Fruit fly (Drosophila melanogaster) whole organism, wandering third instar larva: ENCODE results near the gene CG13679.
"Not testable (repeated sequence)": the region's sequence is repeated elsewhere in the genome, so short reads cannot be mapped to it uniquely, and the experiment has no call there.

Experiments
- Abd-B ChIP-seq: fragments of >200 bp; optimal IDR thresholded peaks from 2 replicates; lab custom pipeline; 2017; ENCODE audit warnings: missing biosample characterization, missing genetic modification characterization
- CG9705 ChIP-seq: fragments of 200-800 bp; sonication (Bioruptor generic); optimal IDR thresholded peaks from 2 replicates; lab custom pipeline; 2018; ENCODE audit warnings: missing biosample characterization, mild to moderate bottlenecking, missing genetic modification characterization
- CrebA ChIP-seq: fragments of 200-800 bp; sonication (Bioruptor generic); optimal IDR thresholded peaks from 2 replicates; lab custom pipeline; 2016; ENCODE audit warnings: missing biosample characterization, mild to moderate bottlenecking, missing genetic modification characterization, borderline replicate concordance
- Dif ChIP-seq: fragments of 200-275, 200-300 bp; sonication (Bioruptor generic); optimal IDR thresholded peaks from 2 replicates; lab custom pipeline; 2018; ENCODE audit warnings: missing biosample characterization, missing genetic modification characterization; ENCODE audit not compliant: partially characterized antibody
- GATAd ChIP-seq: sonication (Bioruptor generic); optimal IDR thresholded peaks from 2 replicates; lab custom pipeline; 2016; ENCODE audit warnings: missing biosample characterization, missing genetic modification characterization
- HLH106 ChIP-seq: fragments of 200-800 bp; optimal IDR thresholded peaks from 3 replicates; lab custom pipeline; 2019; ENCODE audit warnings: missing biosample characterization, mild to moderate bottlenecking, missing genetic modification characterization, moderate library complexity
- Hnf4 ChIP-seq: fragments of 200-800 bp; sonication (Bioruptor generic); optimal IDR thresholded peaks from 2 replicates; lab custom pipeline; 2016; ENCODE audit warnings: missing biosample characterization, mild to moderate bottlenecking, missing genetic modification characterization
- Hr78 ChIP-seq: fragments of >200 bp; optimal IDR thresholded peaks from 2 replicates; lab custom pipeline; 2017; ENCODE audit warnings: missing biosample characterization, missing genetic modification characterization
- Jra ChIP-seq: sonication (Bioruptor generic); optimal IDR thresholded peaks from 2 replicates; lab custom pipeline; 2016; ENCODE audit warnings: missing biosample characterization, missing genetic modification characterization
- Mio ChIP-seq: sonication (Bioruptor generic); optimal IDR thresholded peaks from 2 replicates; lab custom pipeline; 2016; ENCODE audit warnings: missing biosample characterization, missing genetic modification characterization
- Myc ChIP-seq: fragments of >200 bp; optimal IDR thresholded peaks from 2 replicates; lab custom pipeline; 2017
- N ChIP-seq: fragments of >200 bp; optimal IDR thresholded peaks from 2 replicates; lab custom pipeline; 2018; ENCODE audit warnings: missing biosample characterization, missing external identifiers, missing genetic modification characterization
- OdsH ChIP-seq: fragments of 200-800 bp; sonication (Bioruptor generic); optimal IDR thresholded peaks from 2 replicates; lab custom pipeline; 2016; ENCODE audit warnings: missing biosample characterization, mild to moderate bottlenecking, missing genetic modification characterization
- Rel ChIP-seq, 2 experiments: fragments of 200-800 bp; sonication (Bioruptor generic) in 1 of 2; optimal IDR thresholded peaks; 2 replicates in 1 of 2; 3 replicates in 1 of 2; lab custom pipeline; 2016 to 2019; ENCODE audit warnings: mild to moderate bottlenecking in 2 of 2, missing biosample characterization in 2 of 2, missing genetic modification characterization in 2 of 2, moderate library complexity in 1 of 2
- Sp1 ChIP-seq: fragments of 200-800 bp; sonication (Bioruptor generic); optimal IDR thresholded peaks from 3 replicates; lab custom pipeline; 2019; ENCODE audit warnings: missing biosample characterization, mild to moderate bottlenecking, missing genetic modification characterization, moderate library complexity
- Vsx2 ChIP-seq: fragments of 200-300, 225-300 bp; sonication (Bioruptor generic); optimal IDR thresholded peaks from 2 replicates; lab custom pipeline; 2018; ENCODE audit warnings: missing biosample characterization, missing genetic modification characterization; ENCODE audit not compliant: partially characterized antibody
- br ChIP-seq: fragments of 200-800 bp; sonication (Bioruptor generic); optimal IDR thresholded peaks from 2 replicates; lab custom pipeline; 2016; ENCODE audit warnings: missing biosample characterization, missing genetic modification characterization
- brk ChIP-seq: fragments of 200-800 bp; sonication (Bioruptor generic); optimal IDR thresholded peaks from 2 replicates; lab custom pipeline; 2016; ENCODE audit warnings: missing biosample characterization, mild to moderate bottlenecking, missing genetic modification characterization
- dl ChIP-seq, 2 experiments: fragments of 175-275, 200-275 bp in 1 of 2; fragments of 200-275 bp in 1 of 2; sonication (Bioruptor generic); optimal IDR thresholded peaks; lab custom pipeline; 2018; ENCODE audit warnings: mild to moderate bottlenecking in 2 of 2, missing biosample characterization in 2 of 2, missing genetic modification characterization in 2 of 2, moderate library complexity in 2 of 2; ENCODE audit not compliant: partially characterized antibody in 2 of 2, insufficient read depth in 1 of 2
- dsf ChIP-seq: sonication (Bioruptor generic); optimal IDR thresholded peaks from 2 replicates; lab custom pipeline; 2016; ENCODE audit warnings: missing biosample characterization, missing genetic modification characterization, borderline replicate concordance
- ey ChIP-seq: fragments of 200-800 bp; sonication (Bioruptor generic); optimal IDR thresholded peaks from 2 replicates; lab custom pipeline; 2016; ENCODE audit warnings: missing biosample characterization, missing genetic modification characterization
- foxo ChIP-seq, 2 experiments: fragments of 200-800 bp; sonication (Bioruptor generic); optimal IDR thresholded peaks; 2 replicates in 1 of 2; 3 replicates in 1 of 2; lab custom pipeline; 2016 to 2017; ENCODE audit warnings: missing biosample characterization in 2 of 2, missing genetic modification characterization in 2 of 2
- jim ChIP-seq: fragments of 175-275, 200-325 bp; sonication (Bioruptor generic); optimal IDR thresholded peaks from 2 replicates; lab custom pipeline; 2016; ENCODE audit warnings: missing biosample characterization, mild to moderate bottlenecking, missing genetic modification characterization
- pan ChIP-seq: fragments of >200 bp; optimal IDR thresholded peaks from 2 replicates; lab custom pipeline; 2017
- rgr ChIP-seq: fragments of 200-800 bp; sonication (Bioruptor generic); optimal IDR thresholded peaks from 3 replicates; lab custom pipeline; 2016; ENCODE audit warnings: missing biosample characterization, mild to moderate bottlenecking, missing genetic modification characterization
- sage ChIP-seq: fragments of 200-800 bp; sonication (Bioruptor generic); optimal IDR thresholded peaks from 2 replicates; lab custom pipeline; 2016; ENCODE audit warnings: missing biosample characterization, mild to moderate bottlenecking, missing genetic modification characterization
- sv ChIP-seq: fragments of 200-800 bp; sonication (Bioruptor generic); optimal IDR thresholded peaks from 3 replicates; lab custom pipeline; 2016; ENCODE audit warnings: missing biosample characterization, missing genetic modification characterization
- woc ChIP-seq: sonication (Bioruptor generic); optimal IDR thresholded peaks from 2 replicates; lab custom pipeline; 2016; ENCODE audit warnings: missing biosample characterization, mild to moderate bottlenecking, missing genetic modification characterization

CG13679 gene

DNA sequence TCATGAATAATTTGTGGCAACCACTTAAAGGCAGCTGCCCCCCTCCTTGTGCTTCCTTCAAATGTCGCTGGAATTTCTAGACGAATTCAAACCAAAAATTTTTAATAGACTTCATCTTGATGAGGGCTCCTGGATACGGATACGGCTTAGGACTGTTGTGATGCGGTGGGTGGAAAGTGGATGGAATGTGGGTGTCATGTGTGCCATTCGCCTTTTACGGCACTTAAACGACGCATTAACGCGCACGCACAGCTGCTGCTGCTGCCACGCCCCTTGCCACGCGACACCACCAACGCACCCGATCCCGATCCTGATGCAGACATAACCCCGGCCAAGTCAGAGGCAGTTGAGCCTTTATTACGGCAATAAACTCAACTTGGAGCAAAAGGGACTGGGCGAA is 17.1 kb downstream of the CG13679 start:
- no peak for TF ChIP-seq N (GFP tag; lab: Kevin White, UChicago)
- TF ChIP-seq Jra (GFP tag; lab: Kevin White, UChicago), result no peak
- no peak for TF ChIP-seq Rel (GFP tag; optimal IDR thresholded peaks at IDR 0.05; lab: Kevin White, UChicago)
- no peak for TF ChIP-seq Rel (tag; optimal IDR thresholded peaks at IDR 0.05; lab: Kevin White, UChicago)
- no peak for TF ChIP-seq HLH106 (tag; lab: Kevin White, UChicago)
- TF ChIP-seq br (GFP tag; lab: Kevin White, UChicago), result no peak
- TF ChIP-seq brk (GFP tag; lab: Kevin White, UChicago), result no peak
- TF ChIP-seq ey, result no peak
- TF ChIP-seq sv (GFP tag; lab: Kevin White, UChicago), result no peak
- TF ChIP-seq dl (GFP tag; optimal IDR thresholded peaks at IDR 0.05; lab: Kevin White, UChicago; ENCODE audit: insufficient read depth in 1 of 2, partially characterized antibody in 2 of 2), result no peak
- TF ChIP-seq Vsx2, result no peak
- TF ChIP-seq CrebA (GFP tag; lab: Kevin White, UChicago), result no peak

dm6 chr3L:8221835-8222234 is 19.2 kb downstream of the CG13679 start, which contains the start of gene CG13678:
Gene CG13678 (plus strand): TSS chr3L:8222141.
- TF ChIP-seq brk (GFP tag; lab: Kevin White, UChicago), result no peak
- no peak for TF ChIP-seq ey
- no peak for TF ChIP-seq br (GFP tag; lab: Kevin White, UChicago)
- no peak for TF ChIP-seq Rel (GFP tag; optimal IDR thresholded peaks at IDR 0.05; lab: Kevin White, UChicago)
- TF ChIP-seq Rel (tag; optimal IDR thresholded peaks at IDR 0.05; lab: Kevin White, UChicago), result no peak
- TF ChIP-seq Hnf4 (GFP tag; lab: Kevin White, UChicago), result no peak
- TF ChIP-seq Mio (GFP tag; lab: Kevin White, UChicago), result no peak
- no peak for TF ChIP-seq pan (lab: Kevin White, UChicago)
- TF ChIP-seq rgr (GFP tag; lab: Kevin White, UChicago), result no peak
- no peak for TF ChIP-seq Sp1 (GFP tag; lab: Kevin White, UChicago)
- no peak for TF ChIP-seq dsf (GFP tag; lab: Kevin White, UChicago)
- no peak for TF ChIP-seq Abd-B (GFP tag; lab: Kevin White, UChicago)
- TF ChIP-seq CG9705, result no peak
- TF ChIP-seq, all 38 proteins: peak for 0

dm6 chr3L:8228924-8229323 is 26.3 kb downstream of the CG13679 start, which contains the start of gene eIF4E3:
Gene eIF4E3 (plus strand): TSS chr3L:8229224.
- no peak for TF ChIP-seq CrebA (GFP tag; lab: Kevin White, UChicago)
- no peak for TF ChIP-seq Hnf4 (GFP tag; lab: Kevin White, UChicago)
- no peak for TF ChIP-seq Sp1 (GFP tag; lab: Kevin White, UChicago)
- no peak for TF ChIP-seq woc (GFP tag; lab: Kevin White, UChicago)
- no peak for TF ChIP-seq pan (lab: Kevin White, UChicago)
- TF ChIP-seq OdsH (GFP tag; lab: Kevin White, UChicago), result no peak
- TF ChIP-seq, all 38 proteins: peak for 0

- TF ChIP-seq Abd-B, Dif, Jra (GFP tag; lab: Kevin White, UChicago): not testable (repeated sequence)
Measured at dm6 chr3L:8238347-8238746, 35.8 kb downstream of the CG13679 start, which contains the start of gene Dscam4. Gene Dscam4 (plus strand): TSS chr3L:8238647.

DNA sequence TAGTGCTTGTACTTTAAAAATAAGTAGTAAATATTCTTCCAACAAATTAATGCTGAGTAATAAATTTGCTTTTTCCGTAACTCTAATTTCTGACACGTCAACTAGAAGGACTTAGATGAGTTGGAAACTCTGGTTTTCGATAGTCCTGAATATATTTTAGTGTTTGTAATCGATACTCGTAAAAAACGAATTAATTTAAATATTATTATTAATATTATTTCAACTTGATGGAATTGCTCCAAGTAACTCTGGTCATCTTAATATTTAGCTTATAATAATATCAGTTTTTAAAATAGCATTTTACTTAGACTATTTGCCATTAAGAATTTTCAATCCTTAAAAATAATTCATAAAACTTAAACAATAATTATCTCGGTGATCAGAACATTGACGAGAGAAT is 37.9 kb downstream of the CG13679 start, which contains the start of gene CG7213:
Gene CG7213, minus strand, starts transcription at position 101 of the 400 bp plus-strand sequence.
- TF ChIP-seq dsf (GFP tag; lab: Kevin White, UChicago), result no peak
- TF ChIP-seq GATAd (GFP tag; lab: Kevin White, UChicago), result no peak
- no peak for TF ChIP-seq dl (GFP tag; optimal IDR thresholded peaks at IDR 0.05; lab: Kevin White, UChicago; ENCODE audit: insufficient read depth in 1 of 2, partially characterized antibody in 2 of 2)
- TF ChIP-seq pan (lab: Kevin White, UChicago), result no peak
- TF ChIP-seq CrebA (GFP tag; lab: Kevin White, UChicago), result no peak
- no peak for TF ChIP-seq foxo (GFP tag; optimal IDR thresholded peaks at IDR 0.05; lab: Kevin White, UChicago)
- no peak for TF ChIP-seq Hr78 (GFP tag; lab: Kevin White, UChicago)
- TF ChIP-seq Abd-B (GFP tag; lab: Kevin White, UChicago), result no peak
- TF ChIP-seq br (GFP tag; lab: Kevin White, UChicago), result no peak

dm6 chr3L:8240932-8241331 is 38.3 kb downstream of the CG13679 start:
- TF ChIP-seq Hr78 (GFP tag; lab: Kevin White, UChicago), result no peak
- TF ChIP-seq Myc (lab: Kevin White, UChicago), result no peak
- TF ChIP-seq sage (GFP tag; lab: Kevin White, UChicago), result no peak
- no peak for TF ChIP-seq CG9705
- no peak for TF ChIP-seq jim (GFP tag; lab: Kevin White, UChicago)
- no peak for TF ChIP-seq CrebA (GFP tag; lab: Kevin White, UChicago)
- no peak for TF ChIP-seq Dif (GFP tag; lab: Kevin White, UChicago)
- no peak for TF ChIP-seq foxo (GFP tag; optimal IDR thresholded peaks at IDR 0.05; lab: Kevin White, UChicago)
- no peak for TF ChIP-seq OdsH (GFP tag; lab: Kevin White, UChicago)
- TF ChIP-seq N (GFP tag; lab: Kevin White, UChicago), result no peak
- no peak for TF ChIP-seq pan (lab: Kevin White, UChicago)
- no peak for TF ChIP-seq Mio (GFP tag; lab: Kevin White, UChicago)
- TF ChIP-seq, all 38 proteins: peak for 0
